Worm (Caenorhabditis elegans) whole organism, L4/young adult: ENCODE measurements around the gene zipt-13.

Experiments used
- W03F9.2 ChIP-seq: fragments of 150-350 bp; optimal IDR thresholded peaks from 2 replicates; lab custom pipeline; 2014; ENCODE audit warnings: missing biosample characterization, missing genetic modification characterization
- dao-5 ChIP-seq: sonication (generic microtip); optimal IDR thresholded peaks from 2 replicates; lab custom pipeline; 2016; ENCODE audit warnings: missing genotype, missing genetic modification characterization, moderate library complexity, missing compliant biosample characterization
- him-1 ChIP-seq: sonication (generic microtip); optimal IDR thresholded peaks from 2 replicates; lab custom pipeline; 2016; ENCODE audit warnings: missing genotype, missing genetic modification reagents, missing genetic modification characterization, missing compliant biosample characterization

zipt-13 gene

DNA sequence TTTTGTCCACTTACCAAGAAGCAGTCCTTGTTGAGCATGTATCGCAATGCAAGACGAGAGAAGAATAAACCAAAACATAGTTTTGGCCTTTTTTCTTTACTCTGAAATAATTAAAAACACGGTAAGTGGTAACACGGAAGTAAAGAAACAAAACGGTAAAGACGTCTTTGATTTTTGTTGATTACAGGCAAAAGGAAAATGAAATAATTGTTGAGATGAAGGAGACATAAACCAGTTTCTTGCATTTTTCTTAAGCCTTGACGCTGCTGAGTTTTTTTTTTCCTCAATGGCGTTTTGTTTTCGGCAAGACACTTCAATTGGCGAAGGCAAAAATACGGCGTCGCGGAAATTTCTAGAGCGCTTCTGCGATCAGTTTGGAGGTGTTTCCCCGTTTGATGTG lies at the start of gene zipt-13:
Gene zipt-13, minus strand, starts transcription at position 101 of the 400 bp plus-strand sequence.
- TF ChIP-seq dao-5 (tag; lab: Kevin White, UChicago) (no peak), W03F9.2 (no peak), him-1 (no peak)

- TF ChIP-seq dao-5 (tag; lab: Kevin White, UChicago), result no peak
- no peak for TF ChIP-seq W03F9.2
- no peak for TF ChIP-seq him-1
Measured at ce11 chrX:10285634-10286033, 48.9 kb upstream of the zipt-13 start, which contains the start of gene npr-6. TSS of gene npr-6 (minus strand) at chrX:10285734.

DNA sequence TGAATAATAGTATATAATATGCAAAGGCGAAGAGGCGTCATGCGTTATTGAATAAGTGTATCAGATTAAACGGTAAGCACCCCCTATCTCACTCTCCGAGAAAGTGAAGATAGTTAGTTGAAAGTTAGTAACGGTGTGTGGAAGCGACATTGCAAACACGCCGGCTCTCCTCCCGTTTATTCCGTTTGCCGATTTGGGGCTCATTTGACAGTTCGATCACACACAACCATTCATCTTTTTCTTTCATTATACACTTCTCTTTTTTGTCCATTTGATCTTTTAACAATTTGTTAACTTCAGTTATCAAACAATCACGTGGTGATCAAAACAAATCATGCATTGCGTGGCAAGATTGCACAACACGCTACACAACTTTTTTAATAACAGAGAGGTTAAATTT lies 42.6 kb upstream of the zipt-13 start, which contains the start of gene slc-9B.1:
Gene slc-9B.1, plus strand, starts transcription at position 301 of the 400 bp plus-strand sequence.
- no peak for TF ChIP-seq dao-5 (tag; lab: Kevin White, UChicago)
- no peak for TF ChIP-seq W03F9.2
- no peak for TF ChIP-seq him-1

- TF ChIP-seq W03F9.2 (no peak), him-1 (no peak), dao-5 (tag; lab: Kevin White, UChicago) (no peak)
Measured at ce11 chrX:10277118-10277517, 40.4 kb upstream of the zipt-13 start.

DNA sequence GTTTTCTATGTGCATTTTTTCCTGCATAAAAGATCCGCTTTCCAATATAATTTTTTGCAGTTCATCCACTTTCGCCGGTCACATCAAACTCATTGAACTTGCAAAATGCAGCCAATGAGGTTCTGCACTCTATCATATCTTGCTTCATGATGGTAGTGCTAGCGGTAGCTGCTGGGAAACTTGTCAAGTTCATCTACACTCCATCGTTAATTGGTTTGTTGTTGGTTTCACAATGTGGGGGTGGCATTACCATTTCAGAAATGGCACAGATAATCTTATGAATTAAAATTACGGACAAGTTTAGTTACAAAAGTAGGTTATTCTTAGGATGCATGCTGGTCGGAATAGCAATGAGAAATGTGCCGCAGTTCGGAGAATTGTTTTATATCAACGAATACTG lies 37.7 kb upstream of the zipt-13 start:
- TF ChIP-seq him-1, result no peak
- no peak for TF ChIP-seq dao-5 (tag; lab: Kevin White, UChicago)
- no peak for TF ChIP-seq W03F9.2

DNA sequence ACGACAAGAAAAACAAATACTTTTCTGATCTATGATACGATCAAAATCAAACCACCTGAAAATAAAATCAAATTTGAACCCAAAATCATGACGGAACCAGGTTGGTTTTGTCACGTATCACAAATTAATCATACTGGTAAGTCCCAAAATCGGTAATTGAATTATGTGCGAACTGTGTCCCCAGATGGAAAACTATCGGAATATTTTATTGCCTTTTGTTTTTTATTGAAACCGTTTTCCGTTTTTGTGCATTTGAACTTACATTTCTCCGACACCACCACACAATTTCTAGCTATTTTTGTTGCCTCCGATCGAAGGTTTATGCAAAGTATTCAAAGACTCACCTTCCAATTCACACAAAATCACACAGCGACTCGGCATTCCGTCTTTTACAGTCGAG lies 36.6 kb upstream of the zipt-13 start, which contains the start of gene F41E7.2:
Gene F41E7.2, plus strand, starts transcription at position 301 of the 400 bp plus-strand sequence.
- TF ChIP-seq him-1, result no peak
- no peak for TF ChIP-seq W03F9.2
- TF ChIP-seq dao-5 (tag; lab: Kevin White, UChicago), result no peak

DNA sequence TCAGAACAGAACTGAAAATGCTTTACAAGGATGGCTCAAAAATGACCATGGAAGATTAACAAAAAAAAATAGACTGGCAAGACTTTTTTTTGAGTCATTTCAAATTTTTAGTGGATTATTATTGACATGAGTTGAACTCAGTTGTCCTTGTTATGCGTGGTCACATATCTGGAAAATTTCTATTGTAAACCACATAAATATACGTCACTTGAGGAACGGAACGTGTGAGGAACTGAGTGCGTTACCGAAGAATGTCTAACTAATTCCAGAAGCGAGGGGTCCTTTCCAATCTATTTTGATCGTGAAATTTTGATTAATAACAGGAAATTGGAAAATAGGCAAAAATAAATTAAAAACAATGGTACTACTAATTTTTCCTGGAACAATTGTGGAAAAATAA lies 25.6 kb upstream of the zipt-13 start:
- TF ChIP-seq W03F9.2, result no peak

DNA sequence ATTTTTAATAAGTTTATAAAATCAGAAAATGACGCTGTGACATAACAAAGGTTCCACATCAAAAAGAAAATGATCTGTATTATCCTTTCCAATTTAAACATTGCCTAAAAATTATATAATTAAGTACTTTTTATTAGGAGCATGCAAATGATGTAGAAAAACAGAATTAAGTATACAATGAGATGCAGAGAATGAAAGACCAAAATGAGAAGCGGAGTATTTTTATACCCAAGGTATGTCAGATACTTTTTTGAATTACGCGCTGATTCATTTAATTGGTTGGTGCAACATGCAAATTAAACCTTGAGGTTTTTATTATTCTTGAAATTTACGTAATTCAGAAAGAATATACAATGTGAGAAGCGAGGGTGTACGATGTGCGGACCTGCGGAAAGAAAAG lies 23.3 kb upstream of the zipt-13 start, which contains the start of gene C32A9.1:
Gene C32A9.1, minus strand, starts transcription at position 101 of the 400 bp plus-strand sequence.
- TF ChIP-seq W03F9.2 (no peak), dao-5 (tag; lab: Kevin White, UChicago) (no peak), him-1 (no peak)

DNA sequence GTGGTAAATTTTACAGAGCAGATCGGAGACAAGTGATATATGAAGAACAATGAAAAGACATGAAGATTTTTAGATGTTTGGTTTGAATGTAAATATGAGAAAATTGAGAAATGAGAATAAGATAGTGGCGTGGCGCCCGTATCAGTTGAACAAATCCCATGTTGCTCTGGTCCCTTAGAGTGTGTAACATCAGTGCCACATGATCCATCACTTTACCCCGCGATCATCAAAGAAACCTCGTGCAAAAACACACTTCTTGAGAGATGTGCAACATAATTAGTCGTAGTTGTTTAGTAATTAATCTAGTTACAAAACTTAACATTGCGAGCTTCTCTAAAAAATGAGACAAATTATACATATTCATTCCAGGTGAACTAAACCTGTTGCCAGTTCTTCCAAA lies 17.3 kb upstream of the zipt-13 start:
- no peak for TF ChIP-seq him-1
- TF ChIP-seq dao-5 (tag; lab: Kevin White, UChicago), result no peak
- TF ChIP-seq W03F9.2, result no peak

ce11 chrX:10252781-10253180 lies 16.0 kb upstream of the zipt-13 start, which contains the start of gene C14H10.2:
TSS of gene C14H10.2 (minus strand) at chrX:10252881.
- TF ChIP-seq him-1 (no peak), dao-5 (tag; lab: Kevin White, UChicago) (no peak), W03F9.2 (no peak)

ce11 chrX:10249685-10250084 lies 12.9 kb upstream of the zipt-13 start:
- TF ChIP-seq him-1 (no peak), W03F9.2 (no peak), dao-5 (tag; lab: Kevin White, UChicago) (no peak)

ce11 chrX:10245617-10246016 lies 8.9 kb upstream of the zipt-13 start:
- TF ChIP-seq dao-5 (tag; lab: Kevin White, UChicago) (no peak), W03F9.2 (no peak), him-1 (no peak)

DNA sequence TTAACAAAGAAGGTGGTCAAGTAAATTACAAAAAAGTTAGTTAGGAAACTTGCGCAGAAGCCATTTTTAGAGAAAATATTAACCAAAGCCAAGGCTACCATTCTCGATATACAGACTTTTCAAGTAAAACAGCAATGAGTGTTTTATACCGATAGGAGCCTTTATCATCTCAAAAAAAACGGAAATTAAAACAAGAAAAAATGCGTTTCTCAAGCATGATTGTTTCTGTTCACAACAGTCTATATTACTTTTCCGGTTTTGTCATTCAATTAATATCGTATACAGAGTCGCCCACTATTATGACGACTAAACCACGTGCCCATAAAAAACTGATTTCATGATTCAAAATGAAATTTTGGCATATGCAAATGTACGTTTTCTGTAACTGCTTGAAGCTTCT lies 4.2 kb upstream of the zipt-13 start, which contains the start of gene str-74:
Gene str-74, minus strand, starts transcription at position 101 of the 400 bp plus-strand sequence.
- TF ChIP-seq him-1, result no peak
- no peak for TF ChIP-seq dao-5 (tag; lab: Kevin White, UChicago)
- TF ChIP-seq W03F9.2, result no peak

ce11 chrX:10238146-10238749 lies 1.5 kb upstream of the zipt-13 start:
- no peak for TF ChIP-seq him-1
- TF ChIP-seq dao-5 (tag; lab: Kevin White, UChicago), result no peak
- no peak for TF ChIP-seq W03F9.2

DNA sequence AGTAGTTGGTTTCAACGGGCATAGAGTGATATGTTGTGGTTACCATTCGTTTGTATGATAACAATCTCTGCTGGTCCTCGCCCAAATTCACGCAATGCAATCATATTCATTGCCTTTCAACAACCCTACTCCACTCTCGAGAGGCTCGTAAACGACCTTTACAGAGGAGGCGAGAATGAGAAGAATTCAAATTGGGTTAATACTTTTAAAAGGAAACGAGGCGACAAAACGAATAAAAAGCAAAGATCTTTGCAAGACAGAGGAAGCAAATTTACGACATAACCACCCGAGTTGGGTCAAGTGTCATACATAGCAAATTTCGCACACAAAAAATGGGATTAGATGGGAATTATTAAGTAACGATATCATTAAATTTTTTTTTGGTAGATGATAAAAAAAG lies 4.3 kb downstream of the zipt-13 start:
- no peak for TF ChIP-seq dao-5 (tag; lab: Kevin White, UChicago)
- no peak for TF ChIP-seq him-1
- no peak for TF ChIP-seq W03F9.2

ce11 chrX:10230872-10231271 lies 5.9 kb downstream of the zipt-13 start:
- TF ChIP-seq W03F9.2 (no peak), him-1 (no peak), dao-5 (tag; lab: Kevin White, UChicago) (no peak)
